Fruit fly (Drosophila melanogaster): Measurements from ENCODE around the gene sv.

dm6 chr4:1051271-1051670 lies 37.3 kb upstream of the sv start:
- TF ChIP-seq CG17806 (tag; optimal IDR thresholded peaks at IDR 0.05): no peak
- no peak for TF ChIP-seq CG34367 (tag; optimal IDR thresholded peaks at IDR 0.05)
- no peak for TF ChIP-seq CG8301 (tag; optimal IDR thresholded peaks at IDR 0.05)
- no peak for TF ChIP-seq Pif1A (GFP tag; optimal IDR thresholded peaks at IDR 0.05)
